Worm (Caenorhabditis elegans) whole organism, L1 larva: ENCODE data around the gene B0035.15.
"Not testable (repeated sequence)": the region's sequence is repeated elsewhere in the genome, so short reads cannot be mapped to it uniquely, and the experiment has no call there.

ENCODE experiments used
- C16A3.4 ChIP-seq: fragments of 150-350 bp; optimal IDR thresholded peaks from 2 replicates; lab custom pipeline; 2014; ENCODE audit warnings: missing biosample characterization, missing genetic modification characterization
- F16B12.6 ChIP-seq: fragments of 150-350 bp; optimal IDR thresholded peaks from 2 replicates; lab custom pipeline; 2014; ENCODE audit warnings: missing biosample characterization, missing genetic modification characterization
- Y116A8C.19 ChIP-seq: sonication (generic microtip); optimal IDR thresholded peaks from 2 replicates; lab custom pipeline; 2016; ENCODE audit warnings: missing compliant biosample characterization, missing genetic modification characterization, borderline replicate concordance
- alr-1 ChIP-seq: fragments of 200-800 bp; sonication (Bioruptor generic); optimal IDR thresholded peaks from 2 replicates; lab custom pipeline; 2018; ENCODE audit warnings: borderline replicate concordance, mild to moderate bottlenecking, missing genetic modification characterization, missing compliant biosample characterization
- efl-1 ChIP-seq, 4 experiments: fragments of 150-350 bp; optimal IDR thresholded peaks in 3 of 4; peaks in 1 of 4; 1 replicate in 1 of 4; 2 replicates in 3 of 4; lab custom pipeline; 2014; ENCODE audit warnings: missing biosample characterization in 2 of 4, missing genetic modification characterization in 2 of 4, missing genetic modification reagents in 2 of 4
- egl-13 ChIP-seq: sonication (generic microtip); optimal IDR thresholded peaks from 2 replicates; lab custom pipeline; 2016; ENCODE audit warnings: missing genotype, missing genetic modification reagents, missing genetic modification characterization, missing compliant biosample characterization
- egl-27 ChIP-seq, 2 experiments: fragments of 150-350 bp in 1 of 2; sonication (generic microtip); optimal IDR thresholded peaks; 3 replicates each; lab custom pipeline; 2017 to 2018; ENCODE audit warnings: missing biosample characterization in 2 of 2, missing genetic modification characterization in 2 of 2, missing genetic modification reagents in 2 of 2
- fkh-10 ChIP-seq: sonication (generic microtip); optimal IDR thresholded peaks from 2 replicates; lab custom pipeline; 2017; ENCODE audit warnings: missing biosample characterization, missing genetic modification reagents, missing genetic modification characterization
- fkh-8 ChIP-seq: sonication (generic microtip); optimal IDR thresholded peaks from 2 replicates; lab custom pipeline; 2016; ENCODE audit warnings: mild to moderate bottlenecking, missing genetic modification characterization, missing compliant biosample characterization
- fos-1 ChIP-seq: fragments of 150-350 bp; optimal IDR thresholded peaks from 2 replicates; lab custom pipeline; 2014; ENCODE audit warnings: missing biosample characterization, missing genetic modification characterization
- grh-1 ChIP-seq: fragments of 200-800 bp; sonication (Bioruptor generic); IDR thresholded peaks from 2 replicates; pipeline ENCODE4 v1.3.6; 2022; ENCODE audit warnings: missing genetic modification reagents, missing genetic modification characterization, missing compliant biosample characterization
- irx-1 ChIP-seq: sonication (generic microtip); optimal IDR thresholded peaks from 2 replicates; lab custom pipeline; 2016; ENCODE audit warnings: missing genetic modification characterization, missing compliant biosample characterization
- lin-14 ChIP-seq: fragments of 200-800 bp; sonication (Bioruptor generic); optimal IDR thresholded peaks from 2 replicates; lab custom pipeline; 2018; ENCODE audit warnings: mild to moderate bottlenecking, missing genetic modification characterization, moderate library complexity, missing compliant biosample characterization
- lsy-2 ChIP-seq, 2 experiments: fragments of 150-350 bp; optimal IDR thresholded peaks; 2 replicates each; lab custom pipeline; 2014; ENCODE audit warnings: missing biosample characterization in 2 of 2, missing genetic modification characterization in 2 of 2
- mab-9 ChIP-seq: fragments of 200-800 bp; sonication (Bioruptor generic); IDR thresholded peaks from 2 replicates; pipeline ENCODE4 v1.3.6; 2022; ENCODE audit warnings: missing genetic modification reagents, missing genetic modification characterization, missing compliant biosample characterization
- mep-1 ChIP-seq: fragments of 150-350 bp; optimal IDR thresholded peaks from 2 replicates; lab custom pipeline; 2014; ENCODE audit warnings: missing biosample characterization, missing genetic modification characterization
- nhr-20 ChIP-seq: sonication (generic microtip); optimal IDR thresholded peaks from 2 replicates; lab custom pipeline; 2016; ENCODE audit warnings: mild to moderate bottlenecking, missing genetic modification characterization, missing compliant biosample characterization
- nhr-237 ChIP-seq: fragments of 150-350 bp; optimal IDR thresholded peaks from 2 replicates; lab custom pipeline; 2014; ENCODE audit warnings: missing biosample characterization, missing genetic modification characterization
- nhr-28 ChIP-seq: fragments of 150-350 bp; optimal IDR thresholded peaks from 2 replicates; lab custom pipeline; 2014; ENCODE audit warnings: missing biosample characterization, missing genetic modification characterization
- nhr-47 ChIP-seq: sonication (generic microtip); optimal IDR thresholded peaks from 2 replicates; lab custom pipeline; 2016; ENCODE audit warnings: mild to moderate bottlenecking, missing genetic modification characterization, moderate library complexity, missing compliant biosample characterization
- nhr-71 ChIP-seq: sonication (generic microtip); optimal IDR thresholded peaks from 2 replicates; lab custom pipeline; 2016; ENCODE audit warnings: mild to moderate bottlenecking, missing genetic modification characterization, moderate library complexity, missing compliant biosample characterization
- nhr-76 ChIP-seq: sonication (generic microtip); optimal IDR thresholded peaks from 2 replicates; lab custom pipeline; 2017; ENCODE audit warnings: missing biosample characterization, missing genetic modification characterization
- nhr-77 ChIP-seq: fragments of 150-350 bp; optimal IDR thresholded peaks from 2 replicates; lab custom pipeline; 2014; ENCODE audit warnings: missing biosample characterization, missing genetic modification characterization
- pag-3 ChIP-seq: sonication (generic microtip); optimal IDR thresholded peaks from 2 replicates; lab custom pipeline; 2017; ENCODE audit warnings: missing genetic modification characterization, mild to moderate bottlenecking, missing compliant biosample characterization, antibody characterized with exemption, borderline replicate concordance; ENCODE audit not compliant: insufficient read depth
- pax-3 ChIP-seq: fragments of 200-800 bp; sonication (Bioruptor generic); optimal IDR thresholded peaks from 2 replicates; lab custom pipeline; 2018; ENCODE audit warnings: mild to moderate bottlenecking, missing genetic modification characterization, moderate library complexity, missing compliant biosample characterization
- rnt-1 ChIP-seq: sonication (generic microtip); optimal IDR thresholded peaks from 2 replicates; lab custom pipeline; 2016; ENCODE audit warnings: mild to moderate bottlenecking, missing genetic modification characterization, moderate library complexity, missing compliant biosample characterization
- skn-1 ChIP-seq: fragments of 150-350 bp; optimal IDR thresholded peaks from 2 replicates; lab custom pipeline; 2014; ENCODE audit warnings: missing biosample characterization, missing genetic modification characterization
- snpc-4 ChIP-seq: fragments of 150-350 bp; optimal IDR thresholded peaks from 2 replicates; lab custom pipeline; 2014; ENCODE audit warnings: missing biosample characterization, missing genetic modification characterization
- sup-37 ChIP-seq: fragments of 200-800 bp; sonication (Bioruptor generic); optimal IDR thresholded peaks from 2 replicates; lab custom pipeline; 2018; ENCODE audit warnings: mild to moderate bottlenecking, missing genetic modification characterization, missing compliant biosample characterization
- swsn-7 ChIP-seq: sonication (generic microtip); optimal IDR thresholded peaks from 2 replicates; lab custom pipeline; 2016; ENCODE audit warnings: missing genetic modification characterization, missing compliant biosample characterization
- tbx-2 ChIP-seq: sonication (generic microtip); optimal IDR thresholded peaks from 2 replicates; lab custom pipeline; 2016; ENCODE audit warnings: missing genetic modification characterization, missing compliant biosample characterization
- tlp-1 ChIP-seq: fragments of 150-350 bp; optimal IDR thresholded peaks from 2 replicates; lab custom pipeline; 2014; ENCODE audit warnings: missing biosample characterization, missing genetic modification characterization
- unc-30 ChIP-seq: sonication (generic microtip); optimal IDR thresholded peaks from 2 replicates; lab custom pipeline; 2017; ENCODE audit warnings: missing biosample characterization, missing genetic modification characterization
- vab-15 ChIP-seq: sonication (generic microtip); optimal IDR thresholded peaks from 2 replicates; lab custom pipeline; 2017; ENCODE audit warnings: missing genotype, mild to moderate bottlenecking, missing genetic modification characterization, missing compliant biosample characterization
- zag-1 ChIP-seq: fragments of 150-350 bp; optimal IDR thresholded peaks from 2 replicates; lab custom pipeline; 2014; ENCODE audit warnings: missing biosample characterization, missing genetic modification characterization
- ztf-11 ChIP-seq, 2 experiments: sonication (generic microtip); optimal IDR thresholded peaks; 2 replicates each; lab custom pipeline; 2016 to 2017; ENCODE audit warnings: missing genetic modification characterization in 2 of 2, missing biosample characterization in 1 of 2, missing compliant biosample characterization in 1 of 2

B0035.15 gene

ce11 chrIV:11273151-11273550, 24.9 kb downstream of the B0035.15 start, which contains the start of gene gtl-2:
gtl-2 (plus strand) TSS chrIV:11273451.
- no peak for TF ChIP-seq nhr-28
- no peak for TF ChIP-seq fkh-10 (GFP tag; lab: Kevin White, UChicago)
- TF ChIP-seq swsn-7 (tag; lab: Kevin White, UChicago): no peak
- TF ChIP-seq sup-37 (GFP tag; lab: Kevin White, UChicago): no peak
- TF ChIP-seq grh-1: no peak
- no peak for TF ChIP-seq lsy-2 (tag; optimal IDR thresholded peaks at IDR 0.05; lab: Kevin White, UChicago)
- no peak for TF ChIP-seq nhr-47 (tag; lab: Kevin White, UChicago)

ce11 chrIV:11271262-11271661, 26.8 kb downstream of the B0035.15 start, which contains the start of gene nhr-7:
nhr-7 (minus strand) TSS chrIV:11271362.
- TF ChIP-seq nhr-77 (tag; lab: Kevin White, UChicago): peak; percentile 28
- no peak for TF ChIP-seq pag-3 (tag; lab: Kevin White, UChicago)
- TF ChIP-seq, all 84 proteins: peak for 1

ce11 chrIV:11269483-11269882, 28.6 kb downstream of the B0035.15 start:
- no peak for TF ChIP-seq nhr-47 (tag; lab: Kevin White, UChicago)
- TF ChIP-seq mep-1 (tag; lab: Kevin White, UChicago): no peak
- TF ChIP-seq tbx-2 (tag; lab: Kevin White, UChicago): peak; percentile 30
- no peak for TF ChIP-seq egl-27 (tag; optimal IDR thresholded peaks at IDR 0.05; lab: Kevin White, UChicago)
- no peak for TF ChIP-seq snpc-4 (tag; lab: Kevin White, UChicago)
- no peak for TF ChIP-seq skn-1 (tag; lab: Kevin White, UChicago)
- no peak for TF ChIP-seq C16A3.4 (tag; lab: Kevin White, UChicago)
- TF ChIP-seq egl-13: no peak
- no peak for TF ChIP-seq tlp-1
- TF ChIP-seq ztf-11 (tag; optimal IDR thresholded peaks at IDR 0.05; lab: Kevin White, UChicago): no peak
- TF ChIP-seq nhr-237: no peak
- peak in 1 of 2 experiments; percentile 21 for TF ChIP-seq lsy-2 (tag; optimal IDR thresholded peaks at IDR 0.05; lab: Kevin White, UChicago)
- TF ChIP-seq fkh-8 (tag; lab: Kevin White, UChicago): no peak
- no peak for TF ChIP-seq fos-1 (tag; lab: Kevin White, UChicago)
- TF ChIP-seq rnt-1 (tag; lab: Kevin White, UChicago): no peak
- TF ChIP-seq pax-3: no peak
- TF ChIP-seq lin-14 (GFP tag; lab: Kevin White, UChicago): no peak
- TF ChIP-seq F16B12.6 (tag; lab: Kevin White, UChicago): no peak
- no peak for TF ChIP-seq nhr-76
- no peak for TF ChIP-seq efl-1 (optimal IDR thresholded peaks at IDR 0.05; lab: Kevin White, UChicago)
- peak in 1 of 2 experiments; percentile 62 for TF ChIP-seq efl-1 (GFP tag; optimal IDR thresholded peaks at IDR 0.05 in 1 of 2; lab: Kevin White, UChicago)
- TF ChIP-seq nhr-71 (tag; lab: Kevin White, UChicago): peak; percentile 2
- peak; percentile 12 for TF ChIP-seq nhr-20 (tag; lab: Kevin White, UChicago)
- TF ChIP-seq swsn-7 (tag; lab: Kevin White, UChicago): no peak
- TF ChIP-seq nhr-77 (tag; lab: Kevin White, UChicago): peak; percentile 66
- no peak for TF ChIP-seq irx-1 (tag; lab: Kevin White, UChicago)

- TF ChIP-seq Y116A8C.19 (tag; lab: Kevin White, UChicago): no peak
- no peak for TF ChIP-seq snpc-4 (tag; lab: Kevin White, UChicago)
- no peak for TF ChIP-seq alr-1 (tag; lab: Kevin White, UChicago)
- TF ChIP-seq rnt-1 (tag; lab: Kevin White, UChicago): no peak
- no peak for TF ChIP-seq zag-1
Measured at ce11 chrIV:11266090-11266489, 32.0 kb downstream of the B0035.15 start, which contains the start of gene col-127. col-127 (minus strand) TSS chrIV:11266190.

- not testable (repeated sequence) for TF ChIP-seq vab-15 (tag; lab: Kevin White, UChicago); unc-30 (tag; lab: Kevin White, UChicago); mab-9 (GFP tag; lab: Robert Waterston, UW)
Measured at ce11 chrIV:11263101-11263500, 35.0 kb downstream of the B0035.15 start, which contains the start of gene col-126. col-126 (plus strand) TSS chrIV:11263401.
